Worm (Caenorhabditis elegans) whole organism, mixed stage, embryonic: ENCODE results near the gene pals-20.
A peak's percentile ranks its signal among the peaks of the same experiment; 100 is the strongest.

ENCODE experiments used
- blmp-1 ChIP-seq: fragments of 150-350 bp; optimal IDR thresholded peaks from 2 replicates; lab custom pipeline; 2014; ENCODE audit warnings: missing biosample characterization, missing genetic modification characterization
- flh-1 ChIP-seq: fragments of 200-800 bp; sonication (Bioruptor generic); optimal IDR thresholded peaks from 2 replicates; lab custom pipeline; 2018; ENCODE audit warnings: mild to moderate bottlenecking, missing genetic modification characterization, moderate library complexity, missing compliant biosample characterization
- mab-5 ChIP-seq: fragments of 150-350 bp; optimal IDR thresholded peaks from 2 replicates; lab custom pipeline; 2014; ENCODE audit warnings: missing biosample characterization, missing genetic modification characterization
- pha-4 ChIP-seq: fragments of 150-350 bp; optimal IDR thresholded peaks from 2 replicates; lab custom pipeline; 2018; ENCODE audit warnings: missing biosample characterization, missing genetic modification reagents, missing genetic modification characterization
- unc-39 ChIP-seq: fragments of 150-350 bp; optimal IDR thresholded peaks from 2 replicates; lab custom pipeline; 2014; ENCODE audit warnings: missing biosample characterization, missing genetic modification characterization
- unc-62 ChIP-seq: fragments of 150-350 bp; optimal IDR thresholded peaks from 2 replicates; lab custom pipeline; 2014; ENCODE audit warnings: missing biosample characterization, missing genetic modification reagents, missing genetic modification characterization
- ztf-11 ChIP-seq: fragments of 150-350 bp; optimal IDR thresholded peaks from 2 replicates; lab custom pipeline; 2014; ENCODE audit warnings: missing biosample characterization, missing genetic modification characterization

DNA sequence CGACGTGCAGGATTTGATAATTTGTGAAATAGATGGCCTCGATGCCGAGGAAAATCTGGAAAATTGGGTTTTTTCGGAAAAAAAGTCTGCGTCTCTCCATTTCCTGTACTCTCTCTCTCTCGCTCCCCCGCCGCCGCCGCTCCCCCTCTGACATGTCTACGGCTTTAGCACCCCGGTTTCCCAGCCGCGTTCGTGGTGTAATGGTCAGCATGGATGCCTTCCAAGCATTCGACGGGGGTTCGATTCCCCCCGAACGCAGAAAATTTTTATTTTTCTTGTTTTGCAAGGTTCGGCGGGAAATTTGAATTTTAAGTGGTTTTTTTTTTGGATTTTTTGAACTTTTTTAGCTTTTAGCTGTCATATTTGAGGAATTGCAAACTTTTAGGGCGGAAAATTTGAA lies 36.2 kb upstream of the pals-20 start:
- TF ChIP-seq blmp-1 (tag; lab: Kevin White, UChicago), result no peak
- TF ChIP-seq mab-5 (tag; lab: Kevin White, UChicago), result no peak
- no peak for TF ChIP-seq unc-62 (GFP tag; lab: Kevin White, UChicago)
- no peak for TF ChIP-seq unc-39 (tag; lab: Kevin White, UChicago)
- TF ChIP-seq ztf-11 (tag; lab: Kevin White, UChicago), result no peak
- no peak for TF ChIP-seq pha-4 (tag; lab: Kevin White, UChicago)
- TF ChIP-seq flh-1 (GFP tag; lab: Kevin White, UChicago), result peak; percentile 30
